Worm (Caenorhabditis elegans) whole organism, mixed stage, embryonic: ENCODE data around the gene Y17D7C.2.

ENCODE experiments used
- elt-3 ChIP-seq: fragments of 150-350 bp; optimal IDR thresholded peaks from 2 replicates; lab custom pipeline; 2014; ENCODE audit warnings: missing biosample characterization, missing genetic modification characterization
- flh-1 ChIP-seq: fragments of 200-800 bp; sonication (Bioruptor generic); optimal IDR thresholded peaks from 2 replicates; lab custom pipeline; 2018; ENCODE audit warnings: mild to moderate bottlenecking, missing genetic modification characterization, moderate library complexity, missing compliant biosample characterization
- lsy-2 ChIP-seq: fragments of 150-350 bp; optimal IDR thresholded peaks from 2 replicates; lab custom pipeline; 2014; ENCODE audit warnings: missing biosample characterization, missing genetic modification characterization
- nhr-12 ChIP-seq: fragments of 150-350 bp; optimal IDR thresholded peaks from 2 replicates; lab custom pipeline; 2014; ENCODE audit warnings: missing biosample characterization, missing genetic modification characterization
- nhr-237 ChIP-seq: fragments of 150-350 bp; optimal IDR thresholded peaks from 2 replicates; lab custom pipeline; 2014; ENCODE audit warnings: missing biosample characterization, missing genetic modification characterization
- nhr-28 ChIP-seq: fragments of 150-350 bp; optimal IDR thresholded peaks from 2 replicates; lab custom pipeline; 2014; ENCODE audit warnings: missing biosample characterization, missing genetic modification characterization
- pha-4 ChIP-seq: fragments of 150-350 bp; optimal IDR thresholded peaks from 2 replicates; lab custom pipeline; 2018; ENCODE audit warnings: missing biosample characterization, missing genetic modification reagents, missing genetic modification characterization
- unc-62 ChIP-seq: fragments of 150-350 bp; optimal IDR thresholded peaks from 2 replicates; lab custom pipeline; 2014; ENCODE audit warnings: missing biosample characterization, missing genetic modification reagents, missing genetic modification characterization
- ztf-11 ChIP-seq: fragments of 150-350 bp; optimal IDR thresholded peaks from 2 replicates; lab custom pipeline; 2014; ENCODE audit warnings: missing biosample characterization, missing genetic modification characterization

DNA sequence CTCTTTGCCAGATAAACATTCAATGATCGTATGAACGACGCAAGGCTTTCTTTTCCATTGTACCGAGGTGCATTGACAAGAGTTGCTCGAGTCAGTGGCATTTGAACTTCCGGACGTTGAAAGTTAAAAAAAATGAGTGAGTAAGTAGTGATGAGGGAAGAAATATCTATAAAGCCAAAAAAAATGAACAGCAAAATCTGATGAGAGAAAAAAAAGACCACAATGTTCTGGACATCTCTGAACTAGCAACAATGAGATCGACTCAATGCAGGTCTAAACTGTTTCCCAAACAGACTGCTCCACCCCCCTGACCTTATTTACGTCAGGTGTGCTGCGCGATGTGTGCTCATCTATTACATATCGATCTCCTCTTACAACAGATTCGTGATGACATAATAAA lies 30.7 kb upstream of the Y17D7C.2 start, which contains the start of the genes F11D11.21 and F11D11.12:
- TF ChIP-seq unc-62 (GFP tag; lab: Kevin White, UChicago) (no peak), nhr-237 (no peak), pha-4 (tag; lab: Kevin White, UChicago) (no peak), ztf-11 (tag; lab: Kevin White, UChicago) (no peak), nhr-12 (no peak), lsy-2 (tag; lab: Kevin White, UChicago) (no peak), nhr-28 (no peak), flh-1 (GFP tag; lab: Kevin White, UChicago) (no peak), elt-3 (no peak)
